Worm (Caenorhabditis elegans) whole organism, mixed stage, embryonic: ENCODE data around the gene F40G12.7.
"Not testable (repeated sequence)": the region's sequence is repeated elsewhere in the genome, so short reads cannot be mapped to it uniquely, and the experiment has no call there.

Source experiments
- ces-1 ChIP-seq: fragments of 150-350 bp; optimal IDR thresholded peaks from 2 replicates; lab custom pipeline; 2014; ENCODE audit warnings: missing biosample characterization, missing genetic modification reagents, missing genetic modification characterization
- elt-3 ChIP-seq: fragments of 150-350 bp; optimal IDR thresholded peaks from 2 replicates; lab custom pipeline; 2014; ENCODE audit warnings: missing biosample characterization, missing genetic modification characterization
- flh-1 ChIP-seq: fragments of 200-800 bp; sonication (Bioruptor generic); optimal IDR thresholded peaks from 2 replicates; lab custom pipeline; 2018; ENCODE audit warnings: mild to moderate bottlenecking, missing genetic modification characterization, moderate library complexity, missing compliant biosample characterization
- snpc-4 ChIP-seq: fragments of 150-350 bp; optimal IDR thresholded peaks from 2 replicates; lab custom pipeline; 2014; ENCODE audit warnings: missing biosample characterization, missing genetic modification characterization

DNA sequence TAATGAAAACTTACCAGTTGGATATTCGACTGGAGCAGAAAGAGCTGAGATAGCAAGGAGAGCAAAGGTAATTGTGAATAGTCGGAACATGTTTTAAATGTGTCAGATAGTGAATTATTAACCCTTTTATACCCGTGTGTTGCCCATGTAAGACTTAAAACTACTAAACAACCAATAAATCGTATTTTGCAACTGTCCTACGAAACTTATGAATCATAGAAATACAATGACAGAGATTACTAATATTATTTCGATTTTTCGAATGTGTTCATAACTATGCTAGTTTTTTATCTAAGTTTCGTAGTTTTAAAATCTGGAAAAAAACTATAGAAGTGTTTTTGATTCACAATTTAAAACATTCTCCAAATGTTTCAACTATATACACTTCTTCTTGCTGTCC, 32.4 kb downstream of the F40G12.7 start, which contains the start of gene spig-4:
- TF ChIP-seq snpc-4 (tag; lab: Kevin White, UChicago); flh-1 (GFP tag; lab: Kevin White, UChicago); elt-3 (tag; lab: Kevin White, UChicago); ces-1 (GFP tag; lab: Kevin White, UChicago): not testable (repeated sequence)
